Worm (Caenorhabditis elegans): ENCODE measurements around the gene lips-15.

The lips-15 gene

DNA sequence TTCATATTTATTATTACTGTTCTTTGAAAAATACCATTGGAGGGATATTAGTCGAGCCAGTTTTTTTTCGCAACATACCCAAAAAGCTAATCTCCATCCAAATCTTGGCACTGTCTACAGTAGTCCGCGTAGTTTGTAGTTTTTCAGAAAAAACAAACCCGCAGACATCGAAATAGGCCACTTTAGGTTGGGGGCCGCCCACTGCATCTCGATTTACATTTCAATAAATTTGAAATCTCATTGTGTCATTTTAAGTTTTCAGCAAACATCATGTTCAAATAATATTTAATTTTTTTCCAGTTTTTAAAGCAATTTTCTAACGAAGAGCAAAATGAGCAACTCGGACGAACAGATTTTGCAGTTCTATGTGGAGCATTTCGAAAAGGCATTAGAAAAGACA lies 36.2 kb downstream of the lips-15 start, which contains the start of gene nhr-235:
Gene nhr-235, plus strand, starts transcription at position 301 of the 400 bp plus-strand sequence.
- TF ChIP-seq ceh-43 (GFP tag; optimal IDR thresholded peaks at IDR 0.05) (no peak), nhr-237 (tag; optimal IDR thresholded peaks at IDR 0.05) (no peak), mls-2 (tag; optimal IDR thresholded peaks at IDR 0.05) (no peak), nhr-28 (tag; optimal IDR thresholded peaks at IDR 0.05) (no peak), bed-3 (GFP tag; optimal IDR thresholded peaks at IDR 0.05) (no peak), tbx-8 (GFP tag; optimal IDR thresholded peaks at IDR 0.05) (no peak), snpc-4 (tag; optimal IDR thresholded peaks at IDR 0.05) (no peak), ztf-11 (tag; optimal IDR thresholded peaks at IDR 0.05) (no peak), ces-1 (GFP tag; optimal IDR thresholded peaks at IDR 0.05) (no peak), elt-1 (tag; optimal IDR thresholded peaks at IDR 0.05; ENCODE audit: borderline replicate concordance, insufficient read depth) (no peak), ceh-83 (GFP tag; optimal IDR thresholded peaks at IDR 0.05) (no peak), nhr-2 (tag; optimal IDR thresholded peaks at IDR 0.05) (no peak)

DNA sequence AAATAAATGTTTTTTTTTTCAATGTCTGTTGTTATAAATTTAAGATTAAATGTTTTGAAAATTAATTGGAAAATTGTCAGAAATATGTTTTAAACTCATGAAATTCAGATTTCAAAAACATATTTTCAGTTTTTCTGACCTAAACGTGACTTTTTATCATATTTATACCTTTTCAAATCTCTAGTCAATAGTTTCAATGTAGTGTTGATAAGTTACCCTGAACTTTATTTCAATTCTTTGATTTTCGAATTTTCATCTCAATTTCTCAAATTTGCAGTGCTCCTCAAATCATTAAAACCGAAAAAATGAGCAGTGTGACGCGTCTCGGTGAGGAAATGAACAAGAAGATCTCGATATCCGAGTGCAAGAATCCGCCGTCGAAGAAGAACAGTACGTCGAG lies 50.3 kb downstream of the lips-15 start, which contains the start of gene rgs-4:
Gene rgs-4, plus strand, starts transcription at position 301 of the 400 bp plus-strand sequence.
- TF ChIP-seq cnd-1 (tag; optimal IDR thresholded peaks at IDR 0.05) (no peak), lin-32 (GFP tag; optimal IDR thresholded peaks at IDR 0.05) (no peak), lsy-2 (tag; optimal IDR thresholded peaks at IDR 0.05) (no peak), mep-1 (tag; optimal IDR thresholded peaks at IDR 0.05) (no peak), hlh-1 (tag; optimal IDR thresholded peaks at IDR 0.05) (no peak), mls-2 (tag; optimal IDR thresholded peaks at IDR 0.05) (no peak), ceh-43 (GFP tag; optimal IDR thresholded peaks at IDR 0.05) (no peak), pha-4 (tag; optimal IDR thresholded peaks at IDR 0.05) (no peak), nhr-12 (tag; optimal IDR thresholded peaks at IDR 0.05) (no peak), flh-1 (GFP tag; optimal IDR thresholded peaks at IDR 0.05) (no peak), lin-13 (tag; optimal IDR thresholded peaks at IDR 0.05) (no peak), nhr-76 (tag; optimal IDR thresholded peaks at IDR 0.05) (no peak), nhr-28 (tag; optimal IDR thresholded peaks at IDR 0.05) (no peak)

ce11 chrII:12655816-12656215 lies 51.6 kb downstream of the lips-15 start:
- no peak for TF ChIP-seq nhr-2 (tag; optimal IDR thresholded peaks at IDR 0.05)
- TF ChIP-seq cnd-1 (tag; optimal IDR thresholded peaks at IDR 0.05), result no peak
- TF ChIP-seq ceh-39 (tag; optimal IDR thresholded peaks at IDR 0.05), result no peak
- TF ChIP-seq flh-1 (GFP tag; optimal IDR thresholded peaks at IDR 0.05), result no peak
- TF ChIP-seq nhr-76 (tag; optimal IDR thresholded peaks at IDR 0.05), result no peak
- TF ChIP-seq sem-2 (GFP tag; optimal IDR thresholded peaks at IDR 0.05), result no peak
- no peak for TF ChIP-seq drap-1 (GFP tag; optimal IDR thresholded peaks at IDR 0.05)
- no peak for TF ChIP-seq lsy-2 (tag; optimal IDR thresholded peaks at IDR 0.05)
- no peak for TF ChIP-seq sptf-1 (tag; optimal IDR thresholded peaks at IDR 0.05)
- TF ChIP-seq ham-2 (GFP tag; optimal IDR thresholded peaks at IDR 0.05), result no peak
- TF ChIP-seq M03D4.4 (tag; optimal IDR thresholded peaks at IDR 0.05), result no peak
- TF ChIP-seq nhr-237 (tag; optimal IDR thresholded peaks at IDR 0.05), result no peak
- no peak for TF ChIP-seq mab-5 (tag; optimal IDR thresholded peaks at IDR 0.05)
